Worm (Caenorhabditis elegans) whole organism, L4 larva: ENCODE measurements around the gene ttr-49.

Experiments used
- F49E8.2 ChIP-seq: sonication (generic microtip); optimal IDR thresholded peaks from 2 replicates; lab custom pipeline; 2016; ENCODE audit warnings: missing compliant biosample characterization, mild to moderate bottlenecking, missing genetic modification characterization, borderline replicate concordance
- ZK546.5 ChIP-seq, 2 experiments: sonication (generic microtip); optimal IDR thresholded peaks; 2 replicates each; lab custom pipeline; 2017; ENCODE audit warnings: missing biosample characterization in 2 of 2, missing genetic modification characterization in 2 of 2
- ama-1 ChIP-seq: fragments of 150-350 bp; optimal IDR thresholded peaks from 2 replicates; lab custom pipeline; 2014; ENCODE audit warnings: inconsistent platforms, mixed read lengths
- nhr-76 ChIP-seq: fragments of 150-350 bp; optimal IDR thresholded peaks from 2 replicates; lab custom pipeline; 2014; ENCODE audit warnings: missing biosample characterization, missing genetic modification characterization
- unc-130 ChIP-seq: sonication (generic microtip); optimal IDR thresholded peaks from 2 replicates; lab custom pipeline; 2016; ENCODE audit warnings: missing genetic modification reagents, missing genetic modification characterization, missing compliant biosample characterization

DNA sequence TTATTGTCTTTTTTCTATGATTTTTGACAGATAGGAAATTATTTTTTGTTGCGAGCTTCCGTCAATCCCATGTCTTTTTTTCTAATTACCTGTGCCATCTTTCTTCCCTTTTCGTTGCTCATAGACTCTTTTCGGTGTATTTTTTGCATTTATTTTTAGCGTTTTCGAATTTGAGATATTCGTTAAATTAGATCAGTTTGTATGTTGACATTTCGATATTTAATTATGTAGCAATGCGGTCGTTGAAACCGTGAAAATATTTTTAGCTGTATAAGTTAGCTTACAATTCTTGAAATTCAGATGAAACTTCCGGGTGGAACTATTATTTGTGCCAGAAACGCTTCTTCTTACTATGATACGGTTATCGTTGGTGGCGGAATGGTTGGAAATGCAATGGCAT, 19.9 kb downstream of the ttr-49 start, which contains the start of gene coq-6:
- TF ChIP-seq ZK546.5 (tag; optimal IDR thresholded peaks at IDR 0.05; lab: Kevin White, UChicago), result no peak
- TF ChIP-seq ama-1 (lab: Kevin White, UChicago), result no peak
- TF ChIP-seq F49E8.2 (tag; lab: Kevin White, UChicago), result no peak
- no peak for TF ChIP-seq unc-130 (GFP tag; lab: Kevin White, UChicago)
- TF ChIP-seq nhr-76 (tag; lab: Kevin White, UChicago), result no peak
